Worm (Caenorhabditis elegans): ENCODE results near the gene ZK813.2.

- TF ChIP-seq unc-55 (GFP tag; optimal IDR thresholded peaks at IDR 0.05), result peak; percentile 56
- no peak for TF ChIP-seq ceh-18 (tag; optimal IDR thresholded peaks at IDR 0.05)
Measured at ce11 chrX:3464309-3465038, 20.8 kb downstream of the ZK813.2 start.
